Worm (Caenorhabditis elegans) whole organism, early embryonic: ENCODE measurements around the gene taf-3.

ENCODE experiments used
- B0310.2 ChIP-seq: sonication (generic microtip); optimal IDR thresholded peaks from 2 replicates; lab custom pipeline; 2016; ENCODE audit warnings: mild to moderate bottlenecking, missing genetic modification characterization, missing compliant biosample characterization
- F13C5.2 ChIP-seq: sonication (generic microtip); optimal IDR thresholded peaks from 2 replicates; lab custom pipeline; 2017; ENCODE audit warnings: mild to moderate bottlenecking, missing genetic modification characterization, inconsistent platforms, missing compliant biosample characterization
- aly-1 ChIP-seq: sonication (generic microtip); optimal IDR thresholded peaks from 2 replicates; lab custom pipeline; 2016; ENCODE audit warnings: missing genetic modification characterization, missing compliant biosample characterization
- ama-1 ChIP-seq: fragments of 150-350 bp; optimal IDR thresholded peaks from 2 replicates; lab custom pipeline; 2014
- ceh-13 ChIP-seq: fragments of 200-800 bp; sonication (Bioruptor generic); optimal IDR thresholded peaks from 2 replicates; lab custom pipeline; 2018; ENCODE audit warnings: mild to moderate bottlenecking, missing genetic modification characterization, missing compliant biosample characterization
- ceh-36 ChIP-seq: sonication (generic microtip); optimal IDR thresholded peaks from 2 replicates; lab custom pipeline; 2016; ENCODE audit warnings: missing genetic modification characterization, inconsistent platforms, missing compliant biosample characterization
- ets-7 ChIP-seq: sonication (generic microtip); optimal IDR thresholded peaks from 2 replicates; lab custom pipeline; 2016; ENCODE audit warnings: missing genotype, missing genetic modification characterization, missing compliant biosample characterization
- flt-1 ChIP-seq: fragments of 200-800 bp; sonication (Bioruptor generic); IDR thresholded peaks from 2 replicates; pipeline ENCODE4 v1.3.6; 2022; ENCODE audit warnings: missing genetic modification characterization, missing compliant biosample characterization
- hmbx-1 ChIP-seq: sonication (generic microtip); optimal IDR thresholded peaks from 2 replicates; lab custom pipeline; 2016; ENCODE audit warnings: mild to moderate bottlenecking, missing genetic modification characterization, missing compliant biosample characterization
- hmg-4 ChIP-seq: fragments of 200-800 bp; sonication (Bioruptor generic); optimal IDR thresholded peaks from 2 replicates; lab custom pipeline; 2018; ENCODE audit warnings: mild to moderate bottlenecking, missing genetic modification characterization, missing compliant biosample characterization
- hnd-1 ChIP-seq: sonication (generic microtip); optimal IDR thresholded peaks from 2 replicates; lab custom pipeline; 2016; ENCODE audit warnings: missing genetic modification characterization, missing compliant biosample characterization
- pes-1 ChIP-seq: fragments of 200-800 bp; sonication (Bioruptor generic); IDR thresholded peaks from 2 replicates; pipeline ENCODE4 v1.3.6; 2022; ENCODE audit warnings: missing genetic modification reagents, missing genetic modification characterization, missing compliant biosample characterization
- scrt-1 ChIP-seq: fragments of 200-800 bp; sonication (Bioruptor generic); IDR thresholded peaks from 2 replicates; pipeline ENCODE4 v1.3.6; 2022; ENCODE audit warnings: missing genetic modification characterization, missing compliant biosample characterization
- sea-1 ChIP-seq: fragments of 200-800 bp; sonication (Bioruptor generic); conservative IDR thresholded peaks from 2 replicates; pipeline ENCODE4 v1.3.6; 2022; ENCODE audit warnings: missing genetic modification characterization, missing compliant biosample characterization
- tbx-11 ChIP-seq: fragments of 200-800 bp; sonication (Bioruptor generic); IDR thresholded peaks from 2 replicates; pipeline ENCODE4 v1.3.6; 2022; ENCODE audit warnings: missing genetic modification characterization, missing compliant biosample characterization
- tbx-37 ChIP-seq: fragments of 200-800 bp; sonication (Bioruptor generic); conservative IDR thresholded peaks from 2 replicates; pipeline ENCODE4 v1.3.6; 2022; ENCODE audit warnings: missing genetic modification reagents, missing genetic modification characterization, missing compliant biosample characterization
- tra-4 ChIP-seq: sonication (generic microtip); optimal IDR thresholded peaks from 2 replicates; lab custom pipeline; 2017; ENCODE audit warnings: missing genetic modification characterization, missing compliant biosample characterization

taf-3 gene

DNA sequence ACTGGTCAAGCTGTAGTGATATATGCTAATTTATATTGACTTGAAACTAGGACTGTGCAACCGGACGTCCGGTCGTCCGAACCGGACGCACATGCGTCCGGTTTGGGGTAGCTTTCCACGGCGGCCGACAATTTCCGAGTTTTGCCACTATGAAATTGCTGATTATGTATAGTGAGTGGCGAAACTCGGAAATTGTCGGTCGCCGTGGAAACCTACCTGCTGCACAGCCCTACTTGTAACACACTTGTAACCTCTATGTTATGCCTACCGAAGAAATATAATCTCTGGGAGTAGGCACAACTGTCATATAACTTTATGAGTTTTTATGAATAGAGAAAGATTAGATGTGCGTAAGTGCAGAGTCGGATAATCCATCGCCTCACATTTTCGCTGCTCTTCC is 4.7 kb downstream of the taf-3 start:
- TF ChIP-seq flt-1 (no peak), B0310.2 (tag; lab: Kevin White, UChicago) (no peak)

DNA sequence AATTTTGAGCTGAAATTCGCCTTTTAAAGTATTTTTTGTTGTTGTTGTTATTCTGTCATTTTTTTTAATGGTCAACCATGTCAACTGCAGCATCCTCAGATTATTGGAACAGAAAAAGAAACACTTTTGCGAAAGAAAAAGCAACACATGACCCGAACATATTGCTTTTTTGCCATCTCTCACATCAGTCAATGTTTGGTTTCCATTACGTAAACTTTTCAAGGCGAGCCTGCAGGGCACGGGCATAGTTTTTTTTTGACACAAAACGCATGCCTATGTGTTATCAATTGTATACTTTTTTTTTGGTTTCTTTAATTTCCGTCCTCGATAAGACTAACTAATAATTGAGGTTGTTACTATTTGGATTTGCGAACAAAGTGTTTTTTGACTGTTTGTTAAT is 5.2 kb downstream of the taf-3 start:
- TF ChIP-seq sea-1 (GFP tag; lab: Robert Waterston, UW): no peak
- no peak for TF ChIP-seq flt-1
- no peak for TF ChIP-seq ceh-13 (GFP tag; lab: Kevin White, UChicago)
- no peak for TF ChIP-seq ama-1 (lab: Kevin White, UChicago)
- no peak for TF ChIP-seq tbx-37 (GFP tag; lab: Robert Waterston, UW)
- no peak for TF ChIP-seq hmg-4 (GFP tag; lab: Kevin White, UChicago)
- no peak for TF ChIP-seq scrt-1 (GFP tag; lab: Robert Waterston, UW)

DNA sequence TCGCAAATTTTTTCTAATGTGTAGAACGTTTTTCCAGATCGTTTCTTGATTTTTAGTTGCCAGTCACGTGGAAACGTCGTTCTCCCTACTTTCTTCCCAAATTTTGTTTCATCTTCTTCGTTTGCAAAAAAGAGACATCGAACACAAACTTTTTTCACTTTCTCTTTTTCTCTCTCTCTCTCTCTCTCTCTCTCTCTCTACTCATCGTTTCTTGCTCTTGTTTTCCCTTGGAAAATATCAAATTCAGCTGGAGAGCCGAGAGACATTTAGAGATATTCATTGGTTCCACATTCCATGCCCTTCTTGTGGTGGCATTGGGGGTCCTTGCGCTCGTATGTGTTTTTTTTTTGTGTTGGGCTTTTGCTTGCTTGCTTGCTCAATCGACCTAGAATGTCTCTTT is 7.0 kb downstream of the taf-3 start:
- no peak for TF ChIP-seq pes-1 (GFP tag; lab: Robert Waterston, UW)
- no peak for TF ChIP-seq tbx-37 (GFP tag; lab: Robert Waterston, UW)
- no peak for TF ChIP-seq sea-1 (GFP tag; lab: Robert Waterston, UW)
- TF ChIP-seq hmg-4 (GFP tag; lab: Kevin White, UChicago): no peak
- no peak for TF ChIP-seq ama-1 (lab: Kevin White, UChicago)
- no peak for TF ChIP-seq B0310.2 (tag; lab: Kevin White, UChicago)
- TF ChIP-seq ceh-13 (GFP tag; lab: Kevin White, UChicago): no peak
- no peak for TF ChIP-seq ets-7 (tag; lab: Kevin White, UChicago)
- no peak for TF ChIP-seq ceh-36 (tag; lab: Kevin White, UChicago)
- TF ChIP-seq hmbx-1 (tag; lab: Kevin White, UChicago): no peak
- no peak for TF ChIP-seq tbx-11 (GFP tag; lab: Robert Waterston, UW)
- no peak for TF ChIP-seq scrt-1 (GFP tag; lab: Robert Waterston, UW)
- TF ChIP-seq aly-1 (tag; lab: Kevin White, UChicago): no peak

DNA sequence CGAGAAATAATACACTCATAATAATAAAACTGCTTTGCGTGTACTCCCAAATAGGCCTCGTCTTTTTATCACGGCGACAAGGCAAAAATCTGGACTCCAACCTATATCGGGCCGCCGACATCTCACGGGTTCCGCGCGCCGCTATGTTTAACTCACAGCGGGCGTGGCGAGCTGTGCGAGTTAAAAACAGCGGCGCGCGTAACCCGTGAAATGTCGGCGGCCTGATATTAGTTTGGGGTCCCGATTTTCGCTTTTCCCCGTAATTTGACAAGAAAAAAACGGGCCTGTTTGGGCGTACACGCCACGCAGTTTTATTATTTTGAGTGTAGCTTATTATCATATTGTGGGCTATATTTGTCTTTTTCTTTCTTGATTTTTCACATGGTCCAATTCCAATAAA is 9.6 kb downstream of the taf-3 start:
- no peak for TF ChIP-seq sea-1 (GFP tag; lab: Robert Waterston, UW)
- TF ChIP-seq pes-1 (GFP tag; lab: Robert Waterston, UW): no peak
- no peak for TF ChIP-seq tbx-37 (GFP tag; lab: Robert Waterston, UW)
- TF ChIP-seq tbx-11 (GFP tag; lab: Robert Waterston, UW): no peak
- no peak for TF ChIP-seq tra-4 (tag; lab: Kevin White, UChicago)
- no peak for TF ChIP-seq aly-1 (tag; lab: Kevin White, UChicago)
- TF ChIP-seq hmg-4 (GFP tag; lab: Kevin White, UChicago): no peak
- TF ChIP-seq hmbx-1 (tag; lab: Kevin White, UChicago): no peak
- no peak for TF ChIP-seq ama-1 (lab: Kevin White, UChicago)
- TF ChIP-seq ets-7 (tag; lab: Kevin White, UChicago): no peak
- no peak for TF ChIP-seq ceh-36 (tag; lab: Kevin White, UChicago)
- TF ChIP-seq flt-1: no peak
- TF ChIP-seq B0310.2 (tag; lab: Kevin White, UChicago): no peak
- TF ChIP-seq ceh-13 (GFP tag; lab: Kevin White, UChicago): no peak
- TF ChIP-seq F13C5.2 (tag; lab: Kevin White, UChicago): no peak

DNA sequence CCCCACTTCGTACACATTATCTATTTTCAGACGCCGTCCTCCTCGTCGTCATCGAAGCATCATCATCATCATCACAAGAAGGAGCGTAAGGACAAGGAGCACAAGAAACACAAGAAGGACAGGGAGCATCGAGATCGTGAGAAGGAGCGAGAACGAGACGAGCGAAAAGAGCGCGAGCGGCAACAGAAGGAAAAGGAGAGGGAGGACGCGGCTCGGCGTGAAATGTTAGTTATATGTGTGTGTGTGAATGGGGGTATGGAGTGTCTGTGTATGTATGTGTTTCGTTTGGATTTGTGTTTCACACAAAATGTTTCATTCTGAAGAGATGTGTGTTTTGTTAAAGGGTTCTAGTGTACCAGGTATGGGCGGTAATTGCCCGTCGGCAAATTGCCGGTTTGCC is 10.0 kb downstream of the taf-3 start:
- TF ChIP-seq tbx-11 (GFP tag; lab: Robert Waterston, UW) (no peak), tra-4 (tag; lab: Kevin White, UChicago) (no peak), hnd-1 (tag; lab: Kevin White, UChicago) (no peak), sea-1 (GFP tag; lab: Robert Waterston, UW) (no peak), scrt-1 (GFP tag; lab: Robert Waterston, UW) (no peak), ets-7 (tag; lab: Kevin White, UChicago) (no peak), ceh-36 (tag; lab: Kevin White, UChicago) (no peak), hmg-4 (GFP tag; lab: Kevin White, UChicago) (no peak), F13C5.2 (tag; lab: Kevin White, UChicago) (no peak), ama-1 (lab: Kevin White, UChicago) (no peak), hmbx-1 (tag; lab: Kevin White, UChicago) (no peak), pes-1 (GFP tag; lab: Robert Waterston, UW) (no peak), ceh-13 (GFP tag; lab: Kevin White, UChicago) (no peak), B0310.2 (tag; lab: Kevin White, UChicago) (no peak), tbx-37 (GFP tag; lab: Robert Waterston, UW) (no peak), aly-1 (tag; lab: Kevin White, UChicago) (no peak), flt-1 (no peak)

DNA sequence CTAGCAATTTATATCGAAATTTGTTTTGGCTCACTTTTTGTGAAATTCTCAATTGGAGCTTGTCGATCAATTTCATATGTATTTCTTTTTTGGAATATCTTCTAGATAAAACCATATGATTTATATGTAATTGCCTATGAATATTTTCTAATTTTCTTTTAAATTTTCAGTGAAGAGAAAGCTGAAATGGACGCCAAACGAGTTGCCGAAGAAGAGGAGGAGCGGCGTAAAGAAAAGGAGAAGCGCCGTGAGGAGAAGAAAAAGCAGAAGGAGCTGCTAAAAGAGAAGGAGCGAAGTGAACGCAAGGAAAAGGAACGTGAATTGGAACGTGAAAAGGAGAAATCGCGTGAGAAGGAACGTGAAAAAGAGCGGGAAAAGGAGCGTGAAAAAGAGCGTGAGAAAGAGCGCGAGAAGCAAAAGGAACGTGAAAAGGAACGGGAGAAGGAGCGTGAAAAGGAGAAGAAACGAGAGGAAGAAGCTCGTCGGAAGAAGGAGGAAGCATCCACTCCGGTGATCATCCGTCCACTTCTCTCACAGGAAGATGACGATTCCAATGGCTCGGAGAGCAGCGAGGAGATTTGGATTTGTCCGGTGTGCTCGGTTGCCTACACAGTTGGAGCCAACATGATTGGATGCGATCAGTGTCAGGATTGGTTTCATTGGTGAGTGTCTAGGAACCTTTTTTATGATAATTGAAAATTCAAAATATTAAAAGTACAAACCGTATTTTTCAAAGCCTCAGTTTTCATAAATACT is 11.8 kb downstream of the taf-3 start:
- TF ChIP-seq ets-7 (tag; lab: Kevin White, UChicago): no peak
- TF ChIP-seq pes-1 (GFP tag; lab: Robert Waterston, UW): no peak

DNA sequence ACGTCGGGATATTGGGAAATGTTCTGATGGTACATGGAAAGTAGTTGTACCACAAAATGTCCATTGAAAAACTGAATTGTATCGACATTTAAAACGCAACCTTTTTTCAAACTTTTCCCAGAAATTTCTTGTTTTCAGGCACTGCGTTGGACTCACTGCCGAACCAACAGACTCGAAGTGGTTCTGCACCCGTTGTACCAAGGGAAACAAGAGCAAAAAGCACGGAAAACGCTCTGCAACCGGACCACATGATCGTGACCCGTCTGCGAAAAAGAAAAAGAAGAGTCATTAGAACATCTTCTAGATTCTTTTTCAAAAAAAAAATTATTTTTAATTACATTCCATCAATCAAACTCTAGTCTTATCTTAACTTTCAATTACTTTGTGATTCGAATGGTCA is 13.1 kb downstream of the taf-3 start:
- no peak for TF ChIP-seq tra-4 (tag; lab: Kevin White, UChicago)
- TF ChIP-seq hnd-1 (tag; lab: Kevin White, UChicago): no peak
- TF ChIP-seq tbx-37 (GFP tag; lab: Robert Waterston, UW): no peak
- TF ChIP-seq B0310.2 (tag; lab: Kevin White, UChicago): no peak
- TF ChIP-seq pes-1 (GFP tag; lab: Robert Waterston, UW): no peak
- TF ChIP-seq hmg-4 (GFP tag; lab: Kevin White, UChicago): no peak
- no peak for TF ChIP-seq tbx-11 (GFP tag; lab: Robert Waterston, UW)
